Fruit fly (Drosophila melanogaster) whole organism, wandering third instar larva: ENCODE results near the gene CG32037.

ENCODE experiments used
- CG32264 ChIP-seq: fragments of 200-800 bp; sonication (Bioruptor generic); optimal IDR thresholded peaks from 2 replicates; lab custom pipeline; 2016; ENCODE audit warnings: missing biosample characterization, missing genetic modification characterization
- CG9705 ChIP-seq: fragments of 200-800 bp; sonication (Bioruptor generic); optimal IDR thresholded peaks from 2 replicates; lab custom pipeline; 2018; ENCODE audit warnings: missing biosample characterization, mild to moderate bottlenecking, missing genetic modification characterization
- OdsH ChIP-seq: fragments of 200-800 bp; sonication (Bioruptor generic); optimal IDR thresholded peaks from 2 replicates; lab custom pipeline; 2016; ENCODE audit warnings: missing biosample characterization, mild to moderate bottlenecking, missing genetic modification characterization
- br ChIP-seq: fragments of 200-800 bp; sonication (Bioruptor generic); optimal IDR thresholded peaks from 2 replicates; lab custom pipeline; 2016; ENCODE audit warnings: missing biosample characterization, missing genetic modification characterization
- dsf ChIP-seq: sonication (Bioruptor generic); optimal IDR thresholded peaks from 2 replicates; lab custom pipeline; 2016; ENCODE audit warnings: missing biosample characterization, missing genetic modification characterization, borderline replicate concordance
- jim ChIP-seq: fragments of 175-275, 200-325 bp; sonication (Bioruptor generic); optimal IDR thresholded peaks from 2 replicates; lab custom pipeline; 2016; ENCODE audit warnings: missing biosample characterization, mild to moderate bottlenecking, missing genetic modification characterization
- rgr ChIP-seq: fragments of 200-800 bp; sonication (Bioruptor generic); optimal IDR thresholded peaks from 3 replicates; lab custom pipeline; 2016; ENCODE audit warnings: missing biosample characterization, mild to moderate bottlenecking, missing genetic modification characterization
- sv ChIP-seq: fragments of 200-800 bp; sonication (Bioruptor generic); optimal IDR thresholded peaks from 3 replicates; lab custom pipeline; 2016; ENCODE audit warnings: missing biosample characterization, missing genetic modification characterization
- woc ChIP-seq: sonication (Bioruptor generic); optimal IDR thresholded peaks from 2 replicates; lab custom pipeline; 2016; ENCODE audit warnings: missing biosample characterization, mild to moderate bottlenecking, missing genetic modification characterization

- TF ChIP-seq br (GFP tag; lab: Kevin White, UChicago) (no peak), jim (GFP tag; lab: Kevin White, UChicago) (no peak), rgr (GFP tag; lab: Kevin White, UChicago) (no peak), CG9705 (GFP tag; lab: Kevin White, UChicago) (no peak), CG32264 (GFP tag; lab: Kevin White, UChicago) (no peak), sv (no peak), OdsH (GFP tag; lab: Kevin White, UChicago) (no peak), woc (GFP tag; lab: Kevin White, UChicago) (no peak), dsf (GFP tag; lab: Kevin White, UChicago) (no peak)
These were observed 22.9 kb downstream of the CG32037 start for dm6 chr3L:9469079-9469478.
